Worm (Caenorhabditis elegans): Measurements from ENCODE around the gene C29E4.11.

The C29E4.11 gene

DNA sequence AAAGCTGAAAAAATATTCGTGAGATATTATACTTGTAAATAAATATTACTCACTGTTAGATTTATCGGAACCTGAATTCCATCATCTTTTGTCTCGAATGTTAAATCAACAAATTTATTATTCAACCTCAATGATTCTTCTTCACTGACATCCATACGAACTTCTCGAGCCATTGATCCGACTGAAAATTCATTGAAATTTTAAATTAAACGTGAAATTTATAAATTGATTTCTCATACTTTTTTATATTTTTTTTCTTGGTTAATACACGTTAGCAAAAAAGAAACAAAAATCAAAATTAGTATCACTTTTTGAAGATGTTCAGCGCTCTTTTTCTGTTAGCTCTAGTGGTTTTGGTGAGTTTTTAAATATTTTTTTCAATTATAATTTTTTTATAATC is 38.1 kb downstream of the C29E4.11 start, which contains the start of gene C29E4.14:
TSS of gene C29E4.14 (plus strand) at position 301 of the 400 bp plus-strand sequence.
- TF ChIP-seq ets-5 (GFP tag; IDR thresholded peaks at IDR 0.05): no peak
- TF ChIP-seq nhr-11 (tag; optimal IDR thresholded peaks at IDR 0.05): no peak
- no peak for TF ChIP-seq ama-1 (optimal IDR thresholded peaks at IDR 0.05)
- TF ChIP-seq sup-37 (GFP tag; optimal IDR thresholded peaks at IDR 0.05): no peak
- no peak for TF ChIP-seq pax-3 (tag; optimal IDR thresholded peaks at IDR 0.05)
- TF ChIP-seq lin-13 (GFP tag; optimal IDR thresholded peaks at IDR 0.05): no peak
- TF ChIP-seq nhr-47 (tag; optimal IDR thresholded peaks at IDR 0.05): no peak
- no peak for TF ChIP-seq ceh-63 (GFP tag; optimal IDR thresholded peaks at IDR 0.05)
- no peak for TF ChIP-seq zag-1 (tag; optimal IDR thresholded peaks at IDR 0.05)
- TF ChIP-seq pqm-1 (tag; optimal IDR thresholded peaks at IDR 0.05): no peak
- no peak for TF ChIP-seq pag-3 (tag; optimal IDR thresholded peaks at IDR 0.05; ENCODE audit: borderline replicate concordance, insufficient read depth)
- no peak for TF ChIP-seq sptf-1 (tag; optimal IDR thresholded peaks at IDR 0.05)
- no peak for TF ChIP-seq ceh-82 (tag; optimal IDR thresholded peaks at IDR 0.05)
- no peak for TF ChIP-seq lir-3 (tag; optimal IDR thresholded peaks at IDR 0.05; ENCODE audit: poor library complexity)
- no peak for TF ChIP-seq hpl-2 (GFP tag; optimal IDR thresholded peaks at IDR 0.05)
- no peak for TF ChIP-seq Y116A8C.19 (tag; optimal IDR thresholded peaks at IDR 0.05; ENCODE audit: borderline replicate concordance)

DNA sequence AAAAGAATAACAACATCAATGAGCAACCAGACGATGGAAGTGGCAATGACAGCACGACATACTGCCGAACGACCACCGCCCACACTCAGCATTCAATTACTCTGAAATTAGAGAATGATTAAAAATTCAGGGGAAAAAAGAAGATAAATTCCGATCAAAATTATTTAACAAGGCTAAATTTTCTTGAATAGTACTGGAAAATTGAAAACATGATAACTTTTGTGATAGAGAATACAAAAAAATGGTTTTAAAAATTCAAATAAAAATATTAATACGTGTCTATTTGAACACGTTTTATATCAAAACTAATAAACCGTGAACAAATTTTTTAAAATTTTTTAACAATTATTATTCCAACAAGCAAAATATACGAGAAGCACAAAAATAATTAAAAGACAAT is 40.2 kb downstream of the C29E4.11 start, which contains the start of gene gly-3:
TSS of gene gly-3 (minus strand) at position 101 of the 400 bp plus-strand sequence.
- no peak for TF ChIP-seq fkh-4 (tag; optimal IDR thresholded peaks at IDR 0.05; ENCODE audit: borderline replicate concordance)
- no peak for TF ChIP-seq lsy-2 (tag; optimal IDR thresholded peaks at IDR 0.05)
- no peak for TF ChIP-seq nhr-20 (tag; optimal IDR thresholded peaks at IDR 0.05)
- no peak for TF ChIP-seq mdl-1 (tag; optimal IDR thresholded peaks at IDR 0.05)
- TF ChIP-seq nhr-76 (tag; optimal IDR thresholded peaks at IDR 0.05): no peak
- no peak for TF ChIP-seq egl-27 (tag; optimal IDR thresholded peaks at IDR 0.05)
- TF ChIP-seq ceh-88 (GFP tag; IDR thresholded peaks at IDR 0.05): no peak
- no peak for TF ChIP-seq unc-98 (GFP tag; IDR thresholded peaks at IDR 0.05)
- no peak for TF ChIP-seq nhr-90 (tag; optimal IDR thresholded peaks at IDR 0.05; ENCODE audit: poor library complexity)
- TF ChIP-seq ztf-11 (tag; optimal IDR thresholded peaks at IDR 0.05): no peak
- TF ChIP-seq skn-1 (tag; optimal IDR thresholded peaks at IDR 0.05): no peak
- no peak for TF ChIP-seq lin-13 (GFP tag; optimal IDR thresholded peaks at IDR 0.05)
- TF ChIP-seq unc-30 (tag; optimal IDR thresholded peaks at IDR 0.05): no peak
- TF ChIP-seq sptf-1 (tag; optimal IDR thresholded peaks at IDR 0.05): no peak

DNA sequence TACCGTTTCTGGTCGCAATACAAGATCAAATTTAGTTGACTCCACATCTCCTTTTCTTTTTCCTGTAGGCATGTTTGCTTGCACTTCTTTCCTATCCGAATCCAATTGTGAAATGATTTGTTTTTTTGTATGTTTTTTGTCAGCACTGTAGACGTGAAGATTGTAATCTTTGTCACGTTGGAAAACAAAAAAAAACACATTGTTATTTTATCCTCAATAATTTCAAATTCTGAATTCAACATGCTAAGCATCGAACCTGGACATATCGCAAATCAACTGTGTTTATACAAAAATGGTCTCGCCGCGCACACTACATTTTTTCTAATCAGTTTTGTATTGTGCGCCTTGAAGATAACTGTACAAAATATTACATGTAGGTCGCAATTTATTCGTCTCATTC is 44.4 kb downstream of the C29E4.11 start, which contains the start of gene ZK688.12:
TSS of gene ZK688.12 (minus strand) at position 101 of the 400 bp plus-strand sequence.
- no peak for TF ChIP-seq hlh-4 (tag; optimal IDR thresholded peaks at IDR 0.05)
- TF ChIP-seq nhr-20 (tag; optimal IDR thresholded peaks at IDR 0.05): no peak

DNA sequence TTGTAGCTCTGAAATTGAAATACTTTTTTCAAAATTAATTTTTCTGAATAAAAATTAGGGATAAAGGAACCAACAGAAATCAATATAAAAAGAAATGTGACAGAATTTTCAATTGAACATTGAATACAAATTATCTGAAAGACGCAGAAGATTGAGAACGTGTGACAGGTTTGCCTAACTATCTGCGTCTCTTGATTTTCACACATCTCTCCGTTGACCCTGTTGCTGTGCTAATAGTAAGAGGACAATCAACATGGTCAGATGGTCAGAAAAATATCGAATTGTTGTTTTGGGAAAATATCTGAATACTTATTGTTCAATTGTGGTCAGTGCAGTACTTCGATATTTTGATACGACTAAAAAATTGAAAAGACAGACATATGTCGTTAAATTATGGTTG is 46.3 kb downstream of the C29E4.11 start, which contains the start of gene ZK688.7:
TSS of gene ZK688.7 (minus strand) at position 14 of the 400 bp plus-strand sequence.
- TF ChIP-seq fkh-8 (tag; optimal IDR thresholded peaks at IDR 0.05) (no peak), efl-1 (optimal IDR thresholded peaks at IDR 0.05) (peak; percentile 1 to 30), efl-1 (GFP tag; optimal IDR thresholded peaks at IDR 0.05 in 1 of 2) (peak; percentile 19 to 71), unc-130 (tag; optimal IDR thresholded peaks at IDR 0.05) (no peak), ceh-8 (GFP tag; optimal IDR thresholded peaks at IDR 0.05) (no peak), fkh-4 (tag; optimal IDR thresholded peaks at IDR 0.05; ENCODE audit: borderline replicate concordance) (no peak), mab-9 (GFP tag; IDR thresholded peaks at IDR 0.05) (no peak), pqm-1 (tag; optimal IDR thresholded peaks at IDR 0.05) (no peak), lin-35 (GFP tag; optimal IDR thresholded peaks at IDR 0.05) (peak in 1 of 2 experiments; percentile 68), ztf-11 (tag; optimal IDR thresholded peaks at IDR 0.05) (no peak), nhr-71 (tag; optimal IDR thresholded peaks at IDR 0.05) (no peak), ztf-4 (tag; optimal IDR thresholded peaks at IDR 0.05) (no peak), nhr-90 (tag; optimal IDR thresholded peaks at IDR 0.05; ENCODE audit: poor library complexity) (peak; percentile 11), ceh-90 (tag; optimal IDR thresholded peaks at IDR 0.05) (no peak), blmp-1 (tag; optimal IDR thresholded peaks at IDR 0.05) (peak; percentile 37), dpl-1 (GFP tag; optimal IDR thresholded peaks at IDR 0.05) (peak; percentile 8 to 34 (median 33)), snu-23 (GFP tag; optimal IDR thresholded peaks at IDR 0.05) (peak; percentile 70), ama-1 (optimal IDR thresholded peaks at IDR 0.05) (no peak), xbp-1 (tag; optimal IDR thresholded peaks at IDR 0.05) (no peak), lsy-2 (tag; optimal IDR thresholded peaks at IDR 0.05) (peak in 1 of 2 experiments; percentile 15), nhr-11 (tag; optimal IDR thresholded peaks at IDR 0.05) (no peak), elt-3 (tag; optimal IDR thresholded peaks at IDR 0.05) (peak in 1 of 6 experiments; percentile 63), pax-3 (tag; optimal IDR thresholded peaks at IDR 0.05) (no peak), nhr-85 (tag) (peak; percentile 66), nhr-20 (tag; optimal IDR thresholded peaks at IDR 0.05) (peak; percentile 57), mep-1 (tag; optimal IDR thresholded peaks at IDR 0.05) (peak; percentile 51)
